Worm (Caenorhabditis elegans) whole organism, L3 larva: ENCODE measurements around the gene Y44A6D.3.

Experiments
- ceh-28 ChIP-seq: fragments of 150-350 bp; optimal IDR thresholded peaks from 2 replicates; lab custom pipeline; 2014; ENCODE audit warnings: missing biosample characterization, missing genetic modification reagents, missing genetic modification characterization
- ceh-82 ChIP-seq: fragments of 150-350 bp; optimal IDR thresholded peaks from 2 replicates; lab custom pipeline; 2014; ENCODE audit warnings: missing biosample characterization, missing genetic modification characterization
- elt-2 ChIP-seq: sonication (generic microtip); optimal IDR thresholded peaks from 2 replicates; lab custom pipeline; 2016; ENCODE audit warnings: missing genetic modification reagents, mild to moderate bottlenecking, missing genetic modification characterization, missing compliant biosample characterization
- fos-1 ChIP-seq: fragments of 150-350 bp; optimal IDR thresholded peaks from 2 replicates; lab custom pipeline; 2014; ENCODE audit warnings: missing biosample characterization, missing genetic modification characterization
- lin-39 ChIP-seq: fragments of 150-350 bp; optimal IDR thresholded peaks from 2 replicates; lab custom pipeline; 2018; ENCODE audit warnings: missing biosample characterization, missing genetic modification reagents, missing genetic modification characterization
- lsy-12 ChIP-seq: sonication (generic microtip); optimal IDR thresholded peaks from 2 replicates; lab custom pipeline; 2016; ENCODE audit warnings: mild to moderate bottlenecking, missing genetic modification characterization, missing compliant biosample characterization
- mdl-1 ChIP-seq: fragments of 150-350 bp; optimal IDR thresholded peaks from 2 replicates; lab custom pipeline; 2014; ENCODE audit warnings: missing biosample characterization, missing genetic modification characterization
- mml-1 ChIP-seq: fragments of 150-350 bp; sonication (generic microtip); optimal IDR thresholded peaks from 3 replicates; lab custom pipeline; 2014; ENCODE audit warnings: missing biosample characterization, missing genetic modification characterization
- nhr-77 ChIP-seq: fragments of 150-350 bp; optimal IDR thresholded peaks from 2 replicates; lab custom pipeline; 2014; ENCODE audit warnings: missing biosample characterization, missing genetic modification characterization
- pha-4 ChIP-seq: fragments of 150-350 bp; optimal IDR thresholded peaks from 2 replicates; lab custom pipeline; 2014; ENCODE audit warnings: missing biosample characterization, missing genetic modification reagents, missing genetic modification characterization
- unc-39 ChIP-seq: sonication (generic microtip); optimal IDR thresholded peaks from 4 replicates; lab custom pipeline; 2017; ENCODE audit warnings: missing biosample characterization, missing genetic modification characterization
- unc-62 ChIP-seq: fragments of 150-350 bp; sonication (generic microtip); optimal IDR thresholded peaks from 4 replicates; lab custom pipeline; 2014; ENCODE audit warnings: missing biosample characterization, missing genetic modification reagents, missing genetic modification characterization

DNA sequence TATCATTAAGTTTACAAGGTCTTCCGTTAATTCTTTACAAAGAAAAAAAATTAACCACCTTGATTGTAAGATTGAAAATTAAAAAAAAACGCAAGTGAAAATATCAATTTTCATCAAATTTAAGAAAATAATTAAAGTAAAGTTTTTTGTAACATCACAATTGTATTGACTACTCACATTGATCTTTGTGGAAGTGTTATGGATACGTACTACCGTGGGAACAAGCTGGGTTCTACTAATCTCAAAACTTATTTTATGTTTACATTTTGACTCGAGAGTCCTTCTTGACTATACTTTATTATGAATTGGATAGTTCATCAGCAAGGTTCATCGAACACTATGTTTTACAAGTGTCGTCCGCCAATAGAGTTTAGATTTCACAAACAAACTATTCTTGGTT lies 37.3 kb upstream of the Y44A6D.3 start, which contains the start of gene num-1:
- no peak for TF ChIP-seq ceh-28
- no peak for TF ChIP-seq lsy-12 (tag; lab: Kevin White, UChicago)
- TF ChIP-seq mdl-1 (tag; lab: Kevin White, UChicago), result no peak
- TF ChIP-seq unc-39 (tag; lab: Kevin White, UChicago), result no peak
- no peak for TF ChIP-seq fos-1 (tag; lab: Kevin White, UChicago)
- TF ChIP-seq pha-4 (tag; lab: Kevin White, UChicago), result no peak
- TF ChIP-seq elt-2 (tag; lab: Kevin White, UChicago), result no peak
- no peak for TF ChIP-seq lin-39
- no peak for TF ChIP-seq ceh-82 (tag; lab: Kevin White, UChicago)
- no peak for TF ChIP-seq mml-1 (tag; lab: Kevin White, UChicago)
- TF ChIP-seq nhr-77 (tag; lab: Kevin White, UChicago), result no peak
- TF ChIP-seq unc-62 (GFP tag; lab: Kevin White, UChicago), result no peak
